Fruit fly (Drosophila melanogaster) Kc167 (cell line): ENCODE data around the gene sc.

Experiments
- h ChIP-seq: fragments of >200 bp; optimal IDR thresholded peaks from 3 replicates; lab custom pipeline; 2018; ENCODE audit warnings: missing external identifiers
- insv ChIP-seq: fragments of >200 bp; optimal IDR thresholded peaks from 3 replicates; lab custom pipeline; 2018; ENCODE audit warnings: missing external identifiers

dm6 chrX:350970-351369 is 44.9 kb upstream of the sc start:
- no peak for TF ChIP-seq h (lab: Kevin White, UChicago)
- no peak for TF ChIP-seq insv
